Fruit fly (Drosophila melanogaster) whole organism, prepupa: ENCODE measurements around the gene mRpL55.

Experiments
- CG10631 ChIP-seq: fragments of 200-800 bp; sonication (Bioruptor generic); optimal IDR thresholded peaks from 2 replicates; lab custom pipeline; 2016; ENCODE audit warnings: missing biosample characterization, missing genetic modification characterization
- CG10669 ChIP-seq: fragments of 200-800 bp; sonication (Bioruptor generic); optimal IDR thresholded peaks from 3 replicates; lab custom pipeline; 2018; ENCODE audit warnings: missing biosample characterization, mild to moderate bottlenecking, missing genetic modification characterization, moderate library complexity
- CG11762 ChIP-seq: fragments of 200-800 bp; sonication (Bioruptor generic); optimal IDR thresholded peaks from 3 replicates; lab custom pipeline; 2016; ENCODE audit warnings: missing biosample characterization, missing genetic modification characterization; ENCODE audit not compliant: insufficient read depth
- CG11902 ChIP-seq: fragments of 200-800 bp; sonication (Bioruptor generic); optimal IDR thresholded peaks from 3 replicates; lab custom pipeline; 2016; ENCODE audit warnings: missing biosample characterization, missing genetic modification characterization
- CG3032 ChIP-seq: fragments of 200-800 bp; optimal IDR thresholded peaks from 2 replicates; lab custom pipeline; 2019; ENCODE audit warnings: missing biosample characterization, mild to moderate bottlenecking, missing genetic modification characterization, moderate library complexity
- CG31627 ChIP-seq: fragments of 200-800 bp; sonication (Bioruptor generic); optimal IDR thresholded peaks from 3 replicates; lab custom pipeline; 2016; ENCODE audit warnings: missing biosample characterization, missing genetic modification characterization
- CG32006 ChIP-seq: fragments of 200-800 bp; sonication (Bioruptor generic); optimal IDR thresholded peaks from 3 replicates; lab custom pipeline; 2017; ENCODE audit warnings: missing biosample characterization, mild to moderate bottlenecking, missing genetic modification characterization
- CG4318 ChIP-seq: fragments of 200-800 bp; sonication (Bioruptor generic); optimal IDR thresholded peaks from 3 replicates; lab custom pipeline; 2017; ENCODE audit warnings: missing biosample characterization, mild to moderate bottlenecking, missing genetic modification characterization
- CG6163 ChIP-seq: fragments of 200-800 bp; sonication (Bioruptor generic); IDR thresholded peaks from 3 replicates; pipeline ENCODE4 v1.3.6; 2022; ENCODE audit warnings: missing biosample characterization, missing genetic modification characterization
- CG6276 ChIP-seq: fragments of 200-800 bp; sonication (Bioruptor generic); optimal IDR thresholded peaks from 2 replicates; lab custom pipeline; 2017; ENCODE audit warnings: missing biosample characterization, mild to moderate bottlenecking, missing genetic modification characterization
- CG6792 ChIP-seq: fragments of 200-800 bp; sonication (Bioruptor generic); optimal IDR thresholded peaks from 3 replicates; lab custom pipeline; 2016; ENCODE audit warnings: missing biosample characterization, missing genetic modification characterization
- CG6808 ChIP-seq: fragments of 200-800 bp; sonication (Bioruptor generic); optimal IDR thresholded peaks from 3 replicates; lab custom pipeline; 2017; ENCODE audit warnings: missing biosample characterization, missing genetic modification characterization, mild to moderate bottlenecking, moderate library complexity, missing genetic modification reagents
- CG6854 ChIP-seq: fragments of 200-800 bp; sonication (Bioruptor generic); optimal IDR thresholded peaks from 2 replicates; lab custom pipeline; 2017; ENCODE audit warnings: missing biosample characterization, mild to moderate bottlenecking, missing genetic modification characterization
- CG8319 ChIP-seq: fragments of 200-800 bp; sonication (Bioruptor generic); optimal IDR thresholded peaks from 3 replicates; lab custom pipeline; 2016; ENCODE audit warnings: missing biosample characterization, missing genetic modification characterization
- CG8632 ChIP-seq: fragments of 200-800 bp; sonication (Bioruptor generic); optimal IDR thresholded peaks from 3 replicates; lab custom pipeline; 2016; ENCODE audit warnings: missing biosample characterization, missing genetic modification characterization
- CG9139 ChIP-seq: fragments of 200-800 bp; sonication (Bioruptor generic); optimal IDR thresholded peaks from 3 replicates; lab custom pipeline; 2017; ENCODE audit warnings: missing biosample characterization, mild to moderate bottlenecking, missing genetic modification characterization
- Eip75B ChIP-seq: fragments of 200-800 bp; sonication (Bioruptor generic); optimal IDR thresholded peaks from 3 replicates; lab custom pipeline; 2016; ENCODE audit warnings: missing biosample characterization, missing genetic modification characterization
- Eip78C ChIP-seq: fragments of 200-800 bp; sonication (Bioruptor generic); peaks from one replicate; lab custom pipeline; 2016; ENCODE audit warnings: missing biosample characterization, missing genetic modification characterization
- Eip93F ChIP-seq: fragments of 200-800 bp; sonication (Bioruptor generic); optimal IDR thresholded peaks from 2 replicates; lab custom pipeline; 2016; ENCODE audit warnings: missing biosample characterization, mild to moderate bottlenecking, missing genetic modification characterization
- Ets21C ChIP-seq: fragments of 200-800 bp; sonication (Bioruptor generic); optimal IDR thresholded peaks from 3 replicates; lab custom pipeline; 2016; ENCODE audit warnings: missing biosample characterization, missing genetic modification characterization
- Ets96B ChIP-seq: fragments of 200-800 bp; optimal IDR thresholded peaks from 2 replicates; lab custom pipeline; 2019; ENCODE audit warnings: missing biosample characterization, mild to moderate bottlenecking, missing genetic modification characterization, moderate library complexity
- Gug ChIP-seq: fragments of 200-800 bp; sonication (Bioruptor generic); IDR thresholded peaks from 2 replicates; pipeline ENCODE4 v1.3.6; 2022; ENCODE audit warnings: missing biosample characterization, missing genetic modification characterization
- Hr4 ChIP-seq: fragments of 200-800 bp; sonication (Bioruptor generic); optimal IDR thresholded peaks from 3 replicates; lab custom pipeline; 2016; ENCODE audit warnings: missing biosample characterization, missing genetic modification characterization
- OdsH ChIP-seq: fragments of 200-800 bp; sonication (Bioruptor generic); optimal IDR thresholded peaks from 3 replicates; lab custom pipeline; 2016; ENCODE audit warnings: missing biosample characterization, missing genetic modification characterization
- Smox ChIP-seq: fragments of 200-800 bp; sonication (Bioruptor generic); optimal IDR thresholded peaks from 3 replicates; lab custom pipeline; 2016; ENCODE audit warnings: missing biosample characterization, missing genetic modification characterization
- Sox14 ChIP-seq: fragments of 200-800 bp; sonication (Bioruptor generic); optimal IDR thresholded peaks from 3 replicates; lab custom pipeline; 2016; ENCODE audit warnings: missing biosample characterization, missing genetic modification characterization
- achi ChIP-seq: fragments of 200-800 bp; sonication (Bioruptor generic); optimal IDR thresholded peaks from 3 replicates; lab custom pipeline; 2016; ENCODE audit warnings: missing biosample characterization, missing genetic modification characterization
- dac ChIP-seq: fragments of 200-800 bp; sonication (Bioruptor generic); optimal IDR thresholded peaks from 2 replicates; lab custom pipeline; 2017; ENCODE audit warnings: missing biosample characterization, mild to moderate bottlenecking, missing genetic modification characterization
- dsx ChIP-seq: fragments of 200-800 bp; optimal IDR thresholded peaks from 3 replicates; lab custom pipeline; 2019; ENCODE audit warnings: missing biosample characterization, mild to moderate bottlenecking, missing genetic modification characterization, moderate library complexity; ENCODE audit not compliant: poor library complexity, severe bottlenecking
- eg ChIP-seq: fragments of 200-800 bp; sonication (Bioruptor generic); IDR thresholded peaks from 3 replicates; pipeline ENCODE4 v1.3.6; 2022; ENCODE audit warnings: missing biosample characterization, missing genetic modification characterization
- esn ChIP-seq: fragments of 200-800 bp; sonication (Bioruptor generic); optimal IDR thresholded peaks from 2 replicates; lab custom pipeline; 2016; ENCODE audit warnings: missing biosample characterization, mild to moderate bottlenecking, missing genetic modification characterization, moderate library complexity
- fd59A ChIP-seq: fragments of 200-800 bp; sonication (Bioruptor generic); optimal IDR thresholded peaks from 2 replicates; lab custom pipeline; 2017; ENCODE audit warnings: missing biosample characterization, mild to moderate bottlenecking, missing genetic modification characterization, missing genetic modification reagents
- fd85E ChIP-seq: fragments of 200-800 bp; sonication (Bioruptor generic); optimal IDR thresholded peaks from 3 replicates; lab custom pipeline; 2016; ENCODE audit warnings: missing biosample characterization, missing genetic modification characterization
- fkh ChIP-seq: fragments of 200-800 bp; sonication (Bioruptor generic); optimal IDR thresholded peaks from 3 replicates; lab custom pipeline; 2017; ENCODE audit warnings: missing biosample characterization, mild to moderate bottlenecking, missing genetic modification characterization, moderate library complexity
- lz ChIP-seq: fragments of 200-800 bp; sonication (Bioruptor generic); optimal IDR thresholded peaks from 3 replicates; lab custom pipeline; 2016; ENCODE audit warnings: missing biosample characterization, missing genetic modification characterization
- net ChIP-seq: fragments of 200-800 bp; sonication (Bioruptor generic); optimal IDR thresholded peaks from 3 replicates; lab custom pipeline; 2016; ENCODE audit warnings: missing biosample characterization, missing genetic modification characterization
- ss ChIP-seq, 2 experiments: fragments of 200-800 bp; sonication (Bioruptor generic); optimal IDR thresholded peaks; 2 replicates in 1 of 2; 3 replicates in 1 of 2; lab custom pipeline; 2017 to 2018; ENCODE audit warnings: mild to moderate bottlenecking in 2 of 2, missing biosample characterization in 2 of 2, missing genetic modification characterization in 2 of 2, moderate library complexity in 1 of 2
- svp ChIP-seq: fragments of 200-800 bp; sonication (Bioruptor generic); peaks from one replicate; lab custom pipeline; 2016; ENCODE audit warnings: missing biosample characterization, missing genetic modification characterization
- vri ChIP-seq: fragments of 200-800 bp; sonication (Bioruptor generic); optimal IDR thresholded peaks from 3 replicates; lab custom pipeline; 2016; ENCODE audit warnings: missing biosample characterization, mild to moderate bottlenecking, missing genetic modification characterization

Gene mRpL55

dm6 chr3R:19094799-19095418 is at the start of gene mRpL55, which contains the start of gene ATPsynD:
TSS of gene mRpL55 (minus strand) at chr3R:19094905.
TSS of gene ATPsynD (plus strand) at chr3R:19095000.
- no peak for TF ChIP-seq CG6276 (GFP tag; lab: Kevin White, UChicago)
- no peak for TF ChIP-seq ss (GFP tag; optimal IDR thresholded peaks at IDR 0.05; lab: Kevin White, UChicago)
- no peak for TF ChIP-seq Ets96B (tag; lab: Kevin White, UChicago)
- TF ChIP-seq Sox14: peak; percentile 14
- no peak for TF ChIP-seq Hr4
- TF ChIP-seq CG3032 (tag; lab: Kevin White, UChicago): no peak
- no peak for TF ChIP-seq CG11762 (GFP tag; lab: Kevin White, UChicago)
- no peak for TF ChIP-seq dac (GFP tag; lab: Kevin White, UChicago)
- no peak for TF ChIP-seq CG10631
- peak; percentile 22 for TF ChIP-seq fkh
- TF ChIP-seq Eip78C (GFP tag; lab: Kevin White, UChicago): peak; percentile 64
- TF ChIP-seq esn (GFP tag; lab: Kevin White, UChicago): peak; percentile 20
- TF ChIP-seq CG6808: no peak
- TF ChIP-seq dsx (GFP tag; lab: Kevin White, UChicago): no peak
- peak; percentile 92 for TF ChIP-seq vri (GFP tag; lab: Kevin White, UChicago)
- no peak for TF ChIP-seq CG4318 (GFP tag; lab: Kevin White, UChicago)

dm6 chr3R:19134957-19135356 is 40.3 kb upstream of the mRpL55 start, which contains the start of gene Cyp12a4:
TSS of gene Cyp12a4 (plus strand) at chr3R:19135158.
- TF ChIP-seq achi (GFP tag; lab: Kevin White, UChicago): no peak
- no peak for TF ChIP-seq CG6808
- TF ChIP-seq vri (GFP tag; lab: Kevin White, UChicago): peak; percentile 11
- no peak for TF ChIP-seq lz (GFP tag; lab: Kevin White, UChicago)
- no peak for TF ChIP-seq CG9139 (GFP tag; lab: Kevin White, UChicago)
- TF ChIP-seq, all 60 proteins: peak for 1

dm6 chr3R:19132146-19132833 is 37.6 kb upstream of the mRpL55 start, which contains the start of gene Cyp12a5:
TSS of gene Cyp12a5 (plus strand) at chr3R:19132648.
- TF ChIP-seq dsx (GFP tag; lab: Kevin White, UChicago): no peak
- TF ChIP-seq CG6163: no peak

DNA sequence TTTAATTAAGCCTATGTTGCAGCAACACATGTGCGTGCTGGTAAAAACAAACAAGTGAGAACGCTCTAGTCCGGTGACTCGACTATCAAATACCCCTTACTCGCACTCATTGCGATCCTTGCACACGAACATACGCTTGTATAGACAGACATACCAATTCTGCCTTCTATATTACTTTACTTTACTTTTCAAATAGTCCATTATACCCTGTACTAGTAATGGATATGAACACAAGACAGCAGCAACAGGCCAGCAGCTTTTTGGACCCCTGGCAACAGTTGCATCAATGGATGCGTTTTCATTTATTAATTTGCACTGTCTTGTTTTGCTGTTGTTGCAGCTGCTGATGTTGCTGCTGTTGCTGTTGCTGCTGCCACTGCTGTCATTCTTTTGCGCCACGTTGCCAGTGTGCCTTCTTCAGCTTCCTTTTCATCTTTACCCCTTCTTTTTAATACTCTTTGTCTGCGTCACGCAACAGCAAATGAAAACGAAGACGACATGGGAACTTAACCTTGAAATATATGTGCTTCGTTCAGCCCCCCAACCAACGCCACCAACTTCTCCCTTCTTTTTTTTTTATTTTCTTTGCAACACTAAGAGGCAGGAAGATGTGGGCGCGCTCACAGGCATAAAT is 23.9 kb upstream of the mRpL55 start:
- TF ChIP-seq fd59A (peak; percentile 77), fkh (no peak), CG6792 (peak; percentile 89), CG10669 (GFP tag; lab: Kevin White, UChicago) (peak; percentile 86), vri (GFP tag; lab: Kevin White, UChicago) (peak; percentile 79), Hr4 (peak; percentile 81), eg (GFP tag; lab: Robert Waterston, UW) (peak; percentile 93), Ets21C (GFP tag; lab: Kevin White, UChicago) (peak; percentile 79), ss (GFP tag; optimal IDR thresholded peaks at IDR 0.05; lab: Kevin White, UChicago) (peak; percentile 80 to 98), lz (GFP tag; lab: Kevin White, UChicago) (peak; percentile 88), CG9139 (GFP tag; lab: Kevin White, UChicago) (peak; percentile 63), CG31627 (GFP tag; lab: Kevin White, UChicago) (peak; percentile 87), Gug (GFP tag; lab: Robert Waterston, UW) (peak; percentile 83), dsx (GFP tag; lab: Kevin White, UChicago) (peak; percentile 90), CG8632 (GFP tag; lab: Kevin White, UChicago) (peak; percentile 83), Eip75B (GFP tag; lab: Kevin White, UChicago) (peak; percentile 90), net (GFP tag; lab: Kevin White, UChicago) (peak; percentile 82), CG6854 (GFP tag; lab: Kevin White, UChicago) (peak; percentile 63), Sox14 (peak; percentile 88), CG11902 (GFP tag; lab: Kevin White, UChicago) (peak; percentile 75), CG11762 (GFP tag; lab: Kevin White, UChicago) (peak; percentile 65), OdsH (peak; percentile 88), CG8319 (GFP tag; lab: Kevin White, UChicago) (peak; percentile 82), Smox (GFP tag; lab: Kevin White, UChicago) (peak; percentile 79), fd85E (GFP tag; lab: Kevin White, UChicago) (peak; percentile 26), Eip93F (GFP tag; lab: Kevin White, UChicago) (peak; percentile 63), CG10631 (peak; percentile 90), CG6808 (peak; percentile 82), CG32006 (peak; percentile 77), svp (GFP tag; lab: Kevin White, UChicago) (peak; percentile 95)
